Fruit fly (Drosophila melanogaster): ENCODE measurements around the gene CG32982.

Gene CG32982

DNA sequence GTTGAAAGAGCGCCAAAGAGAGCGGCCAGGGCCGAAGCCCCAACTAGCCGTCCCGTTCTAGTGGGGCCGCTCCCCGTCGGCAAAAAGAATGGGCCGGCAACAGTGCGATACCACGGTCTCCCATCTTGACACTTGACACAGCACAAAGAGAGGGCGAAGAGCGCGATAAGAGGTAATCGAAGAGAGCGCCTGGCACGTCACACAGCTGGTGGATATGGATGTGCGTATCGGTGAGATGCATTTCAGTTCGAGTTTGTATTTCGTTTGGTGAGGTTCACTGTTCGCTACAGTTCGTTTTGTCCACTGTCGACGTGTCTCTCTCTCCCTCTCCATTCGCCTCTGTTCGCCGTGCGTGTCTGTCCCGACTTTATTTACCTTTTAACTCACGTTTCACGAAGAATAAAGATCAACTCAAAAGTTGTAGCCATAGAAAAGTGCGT is 50.6 kb downstream of the CG32982 start (continued):
- TF ChIP-seq D (optimal IDR thresholded peaks at IDR 0.05) (no peak), D (GFP tag; optimal IDR thresholded peaks at IDR 0.05) (no peak), pzg (GFP tag; optimal IDR thresholded peaks at IDR 0.05) (no peak), chn (GFP tag; optimal IDR thresholded peaks at IDR 0.05) (no peak), Optix (GFP tag; IDR thresholded peaks at IDR 0.05) (no peak), Elba2 (GFP tag; optimal IDR thresholded peaks at IDR 0.05) (no peak), CG8089 (GFP tag; optimal IDR thresholded peaks at IDR 0.05) (no peak), CG3995 (GFP tag; optimal IDR thresholded peaks at IDR 0.05) (no peak), Meics (GFP tag; optimal IDR thresholded peaks at IDR 0.05) (no peak), Stat92E (GFP tag; optimal IDR thresholded peaks at IDR 0.05) (peak in 1 of 3 experiments; percentile 42), CG15601 (tag; optimal IDR thresholded peaks at IDR 0.05) (no peak), Tbp (GFP tag; optimal IDR thresholded peaks at IDR 0.05) (no peak), Mes4 (GFP tag; optimal IDR thresholded peaks at IDR 0.05) (no peak), NFAT (GFP tag; IDR thresholded peaks at IDR 0.05) (no peak), CG7963 (GFP tag; IDR thresholded peaks at IDR 0.05; ENCODE audit: partially characterized antibody) (no peak), CG7839 (tag; optimal IDR thresholded peaks at IDR 0.05) (peak; percentile 22), tap (tag; optimal IDR thresholded peaks at IDR 0.05) (peak; percentile 38), corto (GFP tag; optimal IDR thresholded peaks at IDR 0.05) (no peak), E2f1 (GFP tag; IDR thresholded peaks at IDR 0.05) (no peak), Bdp1 (GFP tag; optimal IDR thresholded peaks at IDR 0.05) (no peak), otp (GFP tag; IDR thresholded peaks at IDR 0.05) (no peak; the same call in 2 of the 3 replicates), onecut (GFP tag; IDR thresholded peaks at IDR 0.05) (peak; percentile 54), CG13296 (GFP tag; optimal IDR thresholded peaks at IDR 0.05) (peak; percentile 42), Blimp-1 (GFP tag; optimal IDR thresholded peaks at IDR 0.05) (peak; percentile 14), CG6272 (GFP tag; IDR thresholded peaks at IDR 0.05) (no peak), pita (GFP tag; optimal IDR thresholded peaks at IDR 0.05) (no peak), CG2875 (GFP tag; optimal IDR thresholded peaks at IDR 0.05) (no peak), zfh2 (GFP tag; optimal IDR thresholded peaks at IDR 0.05) (no peak), Drgx (GFP tag; IDR thresholded peaks at IDR 0.05) (peak; percentile 80), sima (GFP tag; optimal IDR thresholded peaks at IDR 0.05) (no peak), CG15269 (tag; optimal IDR thresholded peaks at IDR 0.05) (peak; percentile 3), Gsc (GFP tag; IDR thresholded peaks at IDR 0.05) (no peak), pum (GFP tag; optimal IDR thresholded peaks at IDR 0.05) (no peak), Fer1 (GFP tag; optimal IDR thresholded peaks at IDR 0.05) (peak; percentile 68), CG4328 (GFP tag; optimal IDR thresholded peaks at IDR 0.05) (no peak), CG11247 (GFP tag; IDR thresholded peaks at IDR 0.05) (no peak), Dref (GFP tag; IDR thresholded peaks at IDR 0.05) (no peak), CG31365 (tag; optimal IDR thresholded peaks at IDR 0.05) (no peak), CG7556 (GFP tag; optimal IDR thresholded peaks at IDR 0.05) (peak; percentile 9), z (GFP tag; IDR thresholded peaks at IDR 0.05) (no peak; the same call in 2 of the 3 replicates), Dll (GFP tag; IDR thresholded peaks at IDR 0.05; ENCODE audit: partially characterized antibody) (no peak), mam (GFP tag; optimal IDR thresholded peaks at IDR 0.05) (no peak), dmrt11E (tag; optimal IDR thresholded peaks at IDR 0.05) (no peak), CG3838 (GFP tag; optimal IDR thresholded peaks at IDR 0.05) (no peak), CG11456 (GFP tag; IDR thresholded peaks at IDR 0.05) (no peak), Lim3 (GFP tag; IDR thresholded peaks at IDR 0.05) (no peak), esg (GFP tag; conservative IDR thresholded peaks at IDR 0.05) (no peak), gsb-n (tag; optimal IDR thresholded peaks at IDR 0.05) (no peak), ranshi (GFP tag; IDR thresholded peaks at IDR 0.05) (no peak), Awh (GFP tag; IDR thresholded peaks at IDR 0.05) (0 out of 2 replicates have a peak, but pooled peaks have one; percentile 11), CG8478 (optimal IDR thresholded peaks at IDR 0.05) (no peak), shn (GFP tag; optimal IDR thresholded peaks at IDR 0.05) (no peak), CTCF (GFP tag; optimal IDR thresholded peaks at IDR 0.05) (peak; percentile 34)

Data from whole organism, embryonic.